Fruit fly (Drosophila melanogaster) whole organism, pupa: ENCODE results near the gene APP-BP1.
A peak's percentile ranks its signal among the peaks of the same experiment; 100 is the strongest.

Source experiments
- CG10348 ChIP-seq: fragments of 200-800 bp; sonication (Bioruptor generic); IDR thresholded peaks from 2 replicates; pipeline ENCODE4 v1.3.6; 2022; ENCODE audit warnings: missing biosample characterization, missing genetic modification characterization
- CG12605 ChIP-seq: fragments of 200-800 bp; sonication (Bioruptor generic); IDR thresholded peaks from 2 replicates; pipeline ENCODE4 v1.3.6; 2022; ENCODE audit warnings: missing biosample characterization, missing genetic modification characterization
- CG13204 ChIP-seq: fragments of 200-800 bp; sonication (Bioruptor generic); optimal IDR thresholded peaks from 2 replicates; lab custom pipeline; 2018; ENCODE audit warnings: missing biosample characterization, mild to moderate bottlenecking, missing genetic modification characterization, moderate library complexity
- CG14655 ChIP-seq: fragments of 200-800 bp; sonication (Bioruptor generic); optimal IDR thresholded peaks from 3 replicates; lab custom pipeline; 2017; ENCODE audit warnings: mild to moderate bottlenecking, missing biosample characterization, missing genetic modification reagents, missing genetic modification characterization
- CG15710 ChIP-seq: fragments of 200-800 bp; sonication (Bioruptor generic); optimal IDR thresholded peaks from 2 replicates; lab custom pipeline; 2018; ENCODE audit warnings: missing biosample characterization, mild to moderate bottlenecking, missing genetic modification characterization, moderate library complexity
- CG17806 ChIP-seq: fragments of 200-800 bp; sonication (Bioruptor generic); optimal IDR thresholded peaks from 2 replicates; lab custom pipeline; 2018; ENCODE audit warnings: missing biosample characterization, mild to moderate bottlenecking, missing genetic modification characterization, moderate library complexity
- CG32121 ChIP-seq: fragments of 200-800 bp; sonication (Bioruptor generic); IDR thresholded peaks from 2 replicates; pipeline ENCODE4 v1.3.6; 2022; ENCODE audit warnings: missing biosample characterization, missing genetic modification characterization
- CG34367 ChIP-seq: fragments of 200-800 bp; sonication (Bioruptor generic); optimal IDR thresholded peaks from 2 replicates; lab custom pipeline; 2018; ENCODE audit warnings: missing biosample characterization, mild to moderate bottlenecking, missing genetic modification characterization
- CG4496 ChIP-seq: fragments of 200-800 bp; sonication (Bioruptor generic); IDR thresholded peaks from 3 replicates; pipeline ENCODE4 v1.3.6; 2022; ENCODE audit warnings: missing biosample characterization, missing genetic modification characterization
- CG8159 ChIP-seq: fragments of 200-800 bp; sonication (Bioruptor generic); optimal IDR thresholded peaks from 3 replicates; lab custom pipeline; 2018; ENCODE audit warnings: missing biosample characterization, mild to moderate bottlenecking, missing genetic modification characterization, moderate library complexity
- CG8301 ChIP-seq: fragments of 200-800 bp; sonication (Bioruptor generic); optimal IDR thresholded peaks from 2 replicates; lab custom pipeline; 2018; ENCODE audit warnings: missing biosample characterization, mild to moderate bottlenecking, missing genetic modification characterization
- CG9948 ChIP-seq: fragments of 200-800 bp; sonication (Bioruptor generic); optimal IDR thresholded peaks from 2 replicates; lab custom pipeline; 2018; ENCODE audit warnings: missing biosample characterization, mild to moderate bottlenecking, missing genetic modification characterization, moderate library complexity
- D1 ChIP-seq: fragments of 200-800 bp; sonication (Bioruptor generic); optimal IDR thresholded peaks from 2 replicates; lab custom pipeline; 2018; ENCODE audit warnings: missing biosample characterization, mild to moderate bottlenecking, missing genetic modification characterization, moderate library complexity
- EcR ChIP-seq: fragments of 200-800 bp; sonication (Bioruptor generic); optimal IDR thresholded peaks from 3 replicates; lab custom pipeline; 2019; ENCODE audit warnings: missing biosample characterization, missing genetic modification characterization, mild to moderate bottlenecking, moderate library complexity, missing genetic modification reagents
- Ets98B ChIP-seq: fragments of 200-800 bp; sonication (Bioruptor generic); IDR thresholded peaks from 2 replicates; pipeline ENCODE4 v1.3.6; 2022; ENCODE audit warnings: missing biosample characterization, missing genetic modification characterization
- Pif1A ChIP-seq: fragments of 200-800 bp; sonication (Bioruptor generic); optimal IDR thresholded peaks from 3 replicates; lab custom pipeline; 2016; ENCODE audit warnings: missing biosample characterization, missing genetic modification characterization
- Pif1B ChIP-seq: fragments of 200-800 bp; sonication (Bioruptor generic); optimal IDR thresholded peaks from 3 replicates; lab custom pipeline; 2016; ENCODE audit warnings: missing biosample characterization, missing genetic modification characterization
- Snoo ChIP-seq: fragments of 200-800 bp; sonication (Bioruptor generic); optimal IDR thresholded peaks from 3 replicates; lab custom pipeline; 2017; ENCODE audit warnings: missing biosample characterization, mild to moderate bottlenecking, missing genetic modification characterization, inconsistent platforms
- fd96Ca ChIP-seq: fragments of 200-800 bp; sonication (Bioruptor generic); IDR thresholded peaks from 3 replicates; pipeline ENCODE4 v1.3.6; 2022; ENCODE audit warnings: missing biosample characterization, missing genetic modification characterization
- gl ChIP-seq: fragments of 200-800 bp; sonication (Bioruptor generic); optimal IDR thresholded peaks from 2 replicates; lab custom pipeline; 2018; ENCODE audit warnings: missing biosample characterization, mild to moderate bottlenecking, missing genetic modification characterization
- rn ChIP-seq: fragments of 200-800 bp; sonication (Bioruptor generic); IDR thresholded peaks from 2 replicates; pipeline ENCODE4 v1.3.6; 2022; ENCODE audit warnings: missing biosample characterization, missing genetic modification characterization

APP-BP1 gene

DNA sequence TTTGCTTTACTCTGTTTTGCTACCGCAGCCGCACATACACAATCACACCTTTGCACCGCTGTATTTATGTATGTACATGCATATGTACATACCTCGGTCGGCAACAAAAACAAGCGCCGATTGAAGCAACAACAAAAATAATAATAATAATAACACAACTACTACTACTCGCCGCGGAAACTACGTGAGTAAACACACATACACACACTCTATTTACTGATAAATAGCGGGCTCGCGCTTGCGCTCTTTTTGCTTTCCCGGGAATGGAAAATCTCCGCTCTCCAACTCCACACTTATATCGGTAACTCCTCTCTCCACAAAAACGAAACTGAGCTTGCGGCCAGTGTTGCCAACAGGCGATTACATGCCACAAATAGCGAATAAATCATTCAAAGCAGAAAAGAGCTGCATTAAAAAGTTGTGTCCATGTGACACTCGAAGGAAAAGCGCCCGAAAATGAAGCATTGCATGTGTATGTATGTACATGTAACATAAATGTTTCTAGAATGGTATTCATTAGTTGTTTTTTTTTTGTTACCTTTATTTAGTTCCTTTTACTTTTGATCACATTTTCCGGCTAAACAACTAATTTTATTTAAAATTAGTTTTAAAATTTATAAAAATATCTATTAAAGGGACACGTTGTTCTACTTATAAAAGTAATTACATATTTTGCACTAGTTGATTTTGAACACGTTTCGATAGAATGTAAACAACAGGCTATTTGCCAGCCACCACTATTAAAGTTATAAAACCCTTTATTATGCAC lies 20.6 kb downstream of the APP-BP1 start:
- TF ChIP-seq CG4496 = peak; percentile 59; the same call in 2 of the 3 replicates
- no peak for TF ChIP-seq CG10348 (GFP tag; lab: Robert Waterston, UW)
- TF ChIP-seq CG17806 (tag; lab: Kevin White, UChicago) = no peak
- peak; percentile 69; the same call in 2 of the 3 replicates for TF ChIP-seq fd96Ca (GFP tag; lab: Robert Waterston, UW)
- peak; percentile 67 for TF ChIP-seq CG32121 (GFP tag; lab: Robert Waterston, UW)
- peak; percentile 64 for TF ChIP-seq CG13204 (GFP tag; lab: Kevin White, UChicago)
- TF ChIP-seq CG14655 (GFP tag; lab: Kevin White, UChicago) = peak; percentile 2
- no peak for TF ChIP-seq Snoo (tag; lab: Kevin White, UChicago)
- TF ChIP-seq CG12605 (GFP tag; lab: Robert Waterston, UW) = peak; percentile 72
- TF ChIP-seq gl (tag; lab: Kevin White, UChicago) = peak; percentile 55
- TF ChIP-seq Ets98B (GFP tag; lab: Robert Waterston, UW) = peak; percentile 65
- TF ChIP-seq Pif1B (GFP tag; lab: Kevin White, UChicago) = no peak
- TF ChIP-seq CG8301 = no peak
- TF ChIP-seq rn = no peak
- TF ChIP-seq D1 = no peak
- no peak for TF ChIP-seq CG8159 (tag; lab: Kevin White, UChicago)
- TF ChIP-seq CG34367 = no peak
- no peak for TF ChIP-seq CG15710 (tag; lab: Kevin White, UChicago)
- TF ChIP-seq Pif1A (GFP tag; lab: Kevin White, UChicago) = peak; percentile 42
- TF ChIP-seq EcR = peak; percentile 29
- no peak for TF ChIP-seq CG9948 (tag; lab: Kevin White, UChicago)

DNA sequence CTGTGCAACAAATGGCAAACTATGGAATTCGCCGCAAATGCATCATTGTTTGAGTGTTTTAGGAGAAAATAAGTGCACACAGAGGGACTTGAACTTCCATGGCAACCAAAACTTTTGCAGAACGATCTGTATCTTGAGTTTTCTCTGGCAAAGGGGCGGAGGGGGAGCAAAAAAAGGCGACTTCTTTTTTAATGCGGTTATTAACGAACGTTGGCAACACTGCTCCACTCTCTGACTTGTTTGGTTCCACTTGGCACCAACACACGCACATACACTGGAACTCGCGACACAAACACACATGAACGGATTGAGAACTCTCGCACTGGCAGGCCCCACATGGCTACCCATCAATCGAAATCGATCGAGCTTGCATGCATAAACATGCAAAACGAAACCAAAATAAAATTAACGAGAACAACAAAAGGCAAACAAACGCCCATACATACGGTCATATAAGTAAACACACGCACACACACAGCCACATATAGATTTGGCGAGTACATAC lies 21.2 kb downstream of the APP-BP1 start:
- no peak for TF ChIP-seq Pif1B (GFP tag; lab: Kevin White, UChicago)
- TF ChIP-seq Pif1A (GFP tag; lab: Kevin White, UChicago) = no peak
- TF ChIP-seq Ets98B (GFP tag; lab: Robert Waterston, UW) = peak; percentile 29; the same call in 1 of the 2 replicates
- TF ChIP-seq CG13204 (GFP tag; lab: Kevin White, UChicago) = no peak
- peak; percentile 60; the same call in 2 of the 3 replicates for TF ChIP-seq CG4496
- peak; percentile 50; the same call in 2 of the 3 replicates for TF ChIP-seq fd96Ca (GFP tag; lab: Robert Waterston, UW)
- peak; percentile 46 for TF ChIP-seq rn

DNA sequence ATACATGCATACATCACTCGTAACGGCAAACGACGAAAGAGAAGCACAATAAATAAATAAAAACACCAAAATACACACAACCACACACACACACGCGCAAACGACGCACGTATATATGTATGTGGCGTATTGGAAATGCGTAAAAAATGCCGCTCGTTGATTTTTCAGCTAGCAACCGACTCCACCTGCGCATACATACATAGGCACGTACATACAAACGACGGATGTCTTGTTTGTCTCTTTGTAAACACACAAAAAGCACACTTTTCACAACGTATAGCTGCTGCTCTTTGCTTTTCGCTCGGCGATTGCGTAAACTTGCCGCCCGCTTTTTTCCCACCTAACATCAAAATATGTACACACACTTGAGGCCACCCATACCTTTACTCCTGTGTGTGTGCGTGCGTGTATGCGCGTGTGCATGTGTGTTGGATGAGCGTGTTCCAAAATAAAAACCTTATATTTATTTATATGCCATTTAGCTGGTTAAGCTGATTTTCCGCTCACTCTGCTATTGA lies 21.7 kb downstream of the APP-BP1 start:
- TF ChIP-seq CG32121 (GFP tag; lab: Robert Waterston, UW) (no peak), EcR (no peak), CG14655 (GFP tag; lab: Kevin White, UChicago) (no peak), Pif1B (GFP tag; lab: Kevin White, UChicago) (no peak), CG9948 (tag; lab: Kevin White, UChicago) (no peak), CG12605 (GFP tag; lab: Robert Waterston, UW) (no peak), Ets98B (GFP tag; lab: Robert Waterston, UW) (no peak)

DNA sequence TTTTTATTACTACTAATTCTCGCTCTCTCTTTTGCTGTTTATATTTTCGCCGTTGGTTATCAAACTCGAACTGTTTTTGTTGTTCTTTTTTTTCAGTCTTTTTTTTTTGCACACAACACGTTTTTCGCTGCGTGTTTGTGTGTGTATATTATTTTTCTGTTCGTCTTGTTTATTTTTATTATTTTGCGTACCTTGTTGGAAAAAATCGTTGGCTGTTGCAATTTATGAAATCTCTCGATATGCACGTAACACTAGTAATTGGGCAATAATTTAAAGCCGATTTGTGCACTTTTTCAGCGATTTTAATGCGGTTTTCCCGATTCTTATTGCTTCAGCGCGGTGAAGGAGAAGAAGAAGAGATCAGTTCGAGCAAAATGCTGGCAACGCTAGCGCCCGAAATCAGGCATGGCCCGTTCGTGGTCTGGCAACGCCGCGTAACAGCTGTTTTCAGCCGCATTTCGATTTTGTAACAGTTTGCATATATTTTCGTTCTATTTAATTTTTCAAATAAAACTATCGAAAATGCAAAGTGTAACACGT lies 22.3 kb downstream of the APP-BP1 start, which contains the start of the genes FoxK and mRpL2:
FoxK (minus strand) TSS at position 365 of the 540 bp plus-strand sequence.
mRpL2 (plus strand) TSS at position 429 of the 540 bp plus-strand sequence.
- TF ChIP-seq CG17806 (tag; lab: Kevin White, UChicago) (peak; percentile 74), CG8301 (peak; percentile 82), CG15710 (tag; lab: Kevin White, UChicago) (peak; percentile 84), CG14655 (GFP tag; lab: Kevin White, UChicago) (peak; percentile 89), gl (tag; lab: Kevin White, UChicago) (peak; percentile 95), Pif1B (GFP tag; lab: Kevin White, UChicago) (peak; percentile 92), CG13204 (GFP tag; lab: Kevin White, UChicago) (peak; percentile 89), Pif1A (GFP tag; lab: Kevin White, UChicago) (peak; percentile 91), CG12605 (GFP tag; lab: Robert Waterston, UW) (peak; percentile 90), rn (peak; percentile 39; the same call in 1 of the 2 replicates), Snoo (tag; lab: Kevin White, UChicago) (peak; percentile 68), CG10348 (GFP tag; lab: Robert Waterston, UW) (no peak), CG34367 (peak; percentile 87), D1 (peak; percentile 43), EcR (peak; percentile 17), CG4496 (peak; percentile 80), fd96Ca (GFP tag; lab: Robert Waterston, UW) (peak; percentile 69; the same call in 1 of the 3 replicates), CG8159 (tag; lab: Kevin White, UChicago) (peak; percentile 84), CG9948 (tag; lab: Kevin White, UChicago) (peak; percentile 66), CG32121 (GFP tag; lab: Robert Waterston, UW) (peak; percentile 63; the same call in 1 of the 2 replicates), Ets98B (GFP tag; lab: Robert Waterston, UW) (peak; percentile 76)

DNA sequence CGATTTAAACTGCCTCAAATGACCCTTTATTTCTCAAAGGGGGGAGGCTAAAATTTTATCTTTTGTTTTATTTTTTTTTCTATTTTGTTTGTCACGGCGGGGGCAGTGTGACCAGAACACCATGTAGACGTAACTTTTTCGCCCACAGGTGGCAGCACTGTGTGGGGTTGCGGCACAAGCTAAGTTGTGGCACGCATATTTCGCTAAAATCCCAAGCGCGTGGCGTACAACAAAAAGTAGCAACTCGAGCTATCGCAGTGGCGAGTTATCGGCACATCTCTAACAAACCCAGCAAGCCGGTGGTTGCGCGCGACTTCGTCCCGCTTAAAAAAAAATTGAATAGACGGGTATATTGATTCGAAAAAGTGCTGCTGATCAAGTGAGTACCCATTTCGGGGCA lies 24.9 kb downstream of the APP-BP1 start, which contains the start of the genes Ufd1 and NaPi-III:
Ufd1 (minus strand) TSS at position 129 of the 400 bp plus-strand sequence.
NaPi-III (plus strand) TSS at position 261 of the 400 bp plus-strand sequence.
- TF ChIP-seq gl (tag; lab: Kevin White, UChicago) = no peak
- TF ChIP-seq Ets98B (GFP tag; lab: Robert Waterston, UW) = peak; percentile 76
- TF ChIP-seq CG15710 (tag; lab: Kevin White, UChicago) = peak; percentile 31
- peak; percentile 76 for TF ChIP-seq CG4496
- TF ChIP-seq Snoo (tag; lab: Kevin White, UChicago) = peak; percentile 43
- TF ChIP-seq Pif1A (GFP tag; lab: Kevin White, UChicago) = peak; percentile 1
- TF ChIP-seq fd96Ca (GFP tag; lab: Robert Waterston, UW) = 0 out of 3 replicates have a peak, but pooled peaks have one; percentile 24
- 0 out of 2 replicates have a peak, but pooled peaks have one; percentile 23 for TF ChIP-seq rn
- TF ChIP-seq CG9948 (tag; lab: Kevin White, UChicago) = no peak
- TF ChIP-seq CG32121 (GFP tag; lab: Robert Waterston, UW) = peak; percentile 69
